Fruit fly (Drosophila melanogaster): ENCODE measurements around the gene CG33635.

The CG33635 gene

DNA sequence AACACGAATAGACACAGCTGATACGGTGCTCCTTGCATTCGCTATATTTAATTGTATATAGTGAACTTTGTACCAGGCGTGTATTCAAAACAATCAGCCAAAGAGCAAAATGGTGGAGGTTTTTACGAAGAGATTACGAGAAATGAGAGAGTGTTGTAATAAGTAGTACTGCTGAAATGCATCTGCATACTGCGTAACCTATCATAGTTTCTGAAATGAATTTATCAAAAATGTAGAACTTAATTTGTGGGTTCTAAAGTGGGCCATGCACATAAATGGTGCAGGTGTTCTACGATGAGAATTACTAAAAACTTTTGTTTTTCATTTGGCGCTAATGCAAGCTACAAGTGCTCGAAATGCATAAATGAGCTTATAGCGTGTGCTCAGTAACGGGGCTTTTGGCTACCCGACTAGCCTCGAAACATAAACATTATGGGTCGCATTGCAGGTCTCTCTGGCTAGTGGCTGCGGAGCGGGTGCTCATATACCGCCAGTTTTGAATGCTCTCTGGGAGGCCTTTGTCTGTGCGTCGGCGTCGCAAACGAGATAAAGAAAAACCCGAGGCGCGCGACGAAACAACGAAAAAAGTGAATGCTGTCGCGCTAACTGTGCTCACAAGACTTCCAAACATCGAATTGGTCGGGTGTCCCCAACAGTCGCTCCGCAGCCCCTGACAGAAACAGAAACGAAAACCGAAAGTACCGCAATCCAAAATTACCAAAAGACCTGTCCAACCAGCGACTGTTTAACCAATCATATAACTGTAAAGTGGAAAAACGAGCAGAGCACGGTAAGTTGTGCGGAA, 26.8 kb downstream of the CG33635 start, which contains the start of gene Gs1 (continued):
- peak in 1 of 2 experiments; percentile 24 for TF ChIP-seq Hr78 (GFP tag; optimal IDR thresholded peaks at IDR 0.05)
- TF ChIP-seq CG1233 (GFP tag; optimal IDR thresholded peaks at IDR 0.05), result peak; percentile 37
- no peak for TF ChIP-seq CG10366 (GFP tag; IDR thresholded peaks at IDR 0.05)
- TF ChIP-seq CG15601 (tag; optimal IDR thresholded peaks at IDR 0.05), result no peak
- no peak for TF ChIP-seq cg (GFP tag; optimal IDR thresholded peaks at IDR 0.05)
- peak; percentile 25 for TF ChIP-seq CG33557 (GFP tag; optimal IDR thresholded peaks at IDR 0.05)
- TF ChIP-seq jing (GFP tag; optimal IDR thresholded peaks at IDR 0.05), result no peak
- no peak for TF ChIP-seq croc (GFP tag; conservative IDR thresholded peaks at IDR 0.05)
- TF ChIP-seq CG3407 (GFP tag; optimal IDR thresholded peaks at IDR 0.05), result peak; percentile 16
- no peak for TF ChIP-seq Nf-YA (GFP tag; IDR thresholded peaks at IDR 0.05)
- TF ChIP-seq maf-S (GFP tag; optimal IDR thresholded peaks at IDR 0.05), result no peak
- no peak for TF ChIP-seq twi (tag; optimal IDR thresholded peaks at IDR 0.05)
- TF ChIP-seq Hmx (GFP tag; optimal IDR thresholded peaks at IDR 0.05), result no peak
- TF ChIP-seq CG17568 (GFP tag; optimal IDR thresholded peaks at IDR 0.05), result peak; percentile 46
- no peak for TF ChIP-seq Oaz (GFP tag; IDR thresholded peaks at IDR 0.05)
- TF ChIP-seq tna (GFP tag; IDR thresholded peaks at IDR 0.05; ENCODE audit: partially characterized antibody), result no peak
- TF ChIP-seq Mad (GFP tag; optimal IDR thresholded peaks at IDR 0.05), result no peak
- TF ChIP-seq crol (GFP tag; IDR thresholded peaks at IDR 0.05), result peak; percentile 32; the same call in 1 of the 2 replicates
- TF ChIP-seq CG12236 (GFP tag; optimal IDR thresholded peaks at IDR 0.05), result no peak
- no peak for TF ChIP-seq CG10462 (GFP tag; optimal IDR thresholded peaks at IDR 0.05)
- no peak for TF ChIP-seq CG4617 (GFP tag; optimal IDR thresholded peaks at IDR 0.05; ENCODE audit: borderline replicate concordance)
- no peak for TF ChIP-seq CG32772 (GFP tag; IDR thresholded peaks at IDR 0.05)
- no peak for TF ChIP-seq CG1792 (GFP tag; optimal IDR thresholded peaks at IDR 0.05)
- peak; percentile 58 for TF ChIP-seq CG17385 (GFP tag; optimal IDR thresholded peaks at IDR 0.05)
- peak; percentile 30 for TF ChIP-seq her (GFP tag; optimal IDR thresholded peaks at IDR 0.05)
- peak; percentile 96 for TF ChIP-seq CG6175 (GFP tag; IDR thresholded peaks at IDR 0.05)
- TF ChIP-seq CG3995 (GFP tag; optimal IDR thresholded peaks at IDR 0.05), result no peak
- no peak for TF ChIP-seq sim (GFP tag; IDR thresholded peaks at IDR 0.05)
- TF ChIP-seq CG9797 (GFP tag; optimal IDR thresholded peaks at IDR 0.05), result no peak
- TF ChIP-seq HLH54F (GFP tag; optimal IDR thresholded peaks at IDR 0.05), result no peak
- peak; percentile 15 for TF ChIP-seq Asciz (GFP tag; optimal IDR thresholded peaks at IDR 0.05)
- TF ChIP-seq Dbx (GFP tag; IDR thresholded peaks at IDR 0.05), result peak; percentile 16; the same call in 1 of the 3 replicates
- no peak for TF ChIP-seq Doc2 (GFP tag; IDR thresholded peaks at IDR 0.05)
- TF ChIP-seq H15 (GFP tag; IDR thresholded peaks at IDR 0.05), result no peak
- TF ChIP-seq ERR (GFP tag; optimal IDR thresholded peaks at IDR 0.05), result no peak
- TF ChIP-seq Eip74EF (GFP tag; optimal IDR thresholded peaks at IDR 0.05), result peak in 1 of 2 experiments; percentile 72
- peak; percentile 67 for TF ChIP-seq Hmr (GFP tag; optimal IDR thresholded peaks at IDR 0.05)
- no peak for TF ChIP-seq CG17328 (GFP tag; IDR thresholded peaks at IDR 0.05)
- TF ChIP-seq CG6765 (GFP tag; optimal IDR thresholded peaks at IDR 0.05), result peak; percentile 35
- no peak for TF ChIP-seq CG2889 (GFP tag; IDR thresholded peaks at IDR 0.05)
- TF ChIP-seq HHEX (GFP tag; optimal IDR thresholded peaks at IDR 0.05), result peak; percentile 34
- TF ChIP-seq bbx (GFP tag; IDR thresholded peaks at IDR 0.05; ENCODE audit: partially characterized antibody), result peak; percentile 65; the same call in 1 of the 2 replicates
- TF ChIP-seq CG4820 (GFP tag; optimal IDR thresholded peaks at IDR 0.05), result no peak
- TF ChIP-seq Ets97D (GFP tag; optimal IDR thresholded peaks at IDR 0.05), result no peak
- TF ChIP-seq CG12104 (GFP tag; optimal IDR thresholded peaks at IDR 0.05), result no peak
- peak; percentile 23; the same call in 1 of the 2 replicates for TF ChIP-seq onecut (GFP tag; IDR thresholded peaks at IDR 0.05)
- TF ChIP-seq CG2199 (GFP tag; IDR thresholded peaks at IDR 0.05), result peak; percentile 98
- no peak for TF ChIP-seq dmrt11E (tag; optimal IDR thresholded peaks at IDR 0.05)
- peak; percentile 26; the same call in 1 of the 3 replicates for TF ChIP-seq dysf (GFP tag; IDR thresholded peaks at IDR 0.05)
